Worm (Caenorhabditis elegans): Measurements from ENCODE around the gene ZC412.5.

Gene ZC412.5

DNA sequence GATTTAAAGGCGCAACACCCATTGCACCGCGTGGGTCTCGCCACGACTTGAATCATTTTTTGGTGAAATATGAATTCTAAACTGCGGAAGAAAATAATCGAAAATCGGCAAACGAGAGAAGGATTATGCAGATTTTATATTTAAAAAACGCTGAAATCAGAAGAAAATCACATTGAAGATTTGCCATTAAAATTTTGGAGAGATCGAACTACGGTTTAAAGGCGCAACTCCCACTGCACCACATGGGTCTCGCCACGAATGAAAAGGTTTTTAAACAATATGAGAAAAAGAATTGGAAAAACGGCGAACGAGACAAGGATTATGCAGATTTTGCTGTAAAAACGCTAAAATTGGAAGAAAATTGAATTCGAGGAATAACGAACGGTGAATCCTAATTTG is 42.5 kb downstream of the ZC412.5 start:
- TF ChIP-seq ceh-16 (tag; optimal IDR thresholded peaks at IDR 0.05) = no peak
- TF ChIP-seq egl-27 (tag; optimal IDR thresholded peaks at IDR 0.05) = no peak
- TF ChIP-seq ztf-4 (tag; optimal IDR thresholded peaks at IDR 0.05) = no peak
- TF ChIP-seq elt-1 (tag; optimal IDR thresholded peaks at IDR 0.05) = no peak
- TF ChIP-seq nhr-21 (tag; optimal IDR thresholded peaks at IDR 0.05) = no peak
- no peak for TF ChIP-seq gmeb-1 (tag; optimal IDR thresholded peaks at IDR 0.05)
- no peak for TF ChIP-seq nhr-23 (tag; optimal IDR thresholded peaks at IDR 0.05)
- no peak for TF ChIP-seq ztf-1 (GFP tag; conservative IDR thresholded peaks at IDR 0.05)
- no peak for TF ChIP-seq lin-11 (tag; optimal IDR thresholded peaks at IDR 0.05)
- no peak for TF ChIP-seq sem-4 (tag; optimal IDR thresholded peaks at IDR 0.05)
- TF ChIP-seq fos-1 (tag; optimal IDR thresholded peaks at IDR 0.05) = no peak
- TF ChIP-seq sma-9 (GFP tag; optimal IDR thresholded peaks at IDR 0.05) = no peak
- TF ChIP-seq sma-9 (tag; optimal IDR thresholded peaks at IDR 0.05) = no peak
- TF ChIP-seq ztf-11 (tag; optimal IDR thresholded peaks at IDR 0.05) = no peak

ce11 chrV:14832121-14832788 is 43.0 kb downstream of the ZC412.5 start:
- TF ChIP-seq nhr-129 (tag; optimal IDR thresholded peaks at IDR 0.05) (no peak), crh-2 (tag; optimal IDR thresholded peaks at IDR 0.05) (no peak), skn-1 (tag; optimal IDR thresholded peaks at IDR 0.05) (no peak), ztf-11 (tag; optimal IDR thresholded peaks at IDR 0.05) (no peak), sma-3 (GFP tag; optimal IDR thresholded peaks at IDR 0.05) (no peak), gmeb-1 (tag; optimal IDR thresholded peaks at IDR 0.05) (no peak), unc-55 (GFP tag; optimal IDR thresholded peaks at IDR 0.05) (peak; percentile 36), mab-5 (tag; optimal IDR thresholded peaks at IDR 0.05) (no peak), zag-1 (tag; optimal IDR thresholded peaks at IDR 0.05) (peak; percentile 36)

DNA sequence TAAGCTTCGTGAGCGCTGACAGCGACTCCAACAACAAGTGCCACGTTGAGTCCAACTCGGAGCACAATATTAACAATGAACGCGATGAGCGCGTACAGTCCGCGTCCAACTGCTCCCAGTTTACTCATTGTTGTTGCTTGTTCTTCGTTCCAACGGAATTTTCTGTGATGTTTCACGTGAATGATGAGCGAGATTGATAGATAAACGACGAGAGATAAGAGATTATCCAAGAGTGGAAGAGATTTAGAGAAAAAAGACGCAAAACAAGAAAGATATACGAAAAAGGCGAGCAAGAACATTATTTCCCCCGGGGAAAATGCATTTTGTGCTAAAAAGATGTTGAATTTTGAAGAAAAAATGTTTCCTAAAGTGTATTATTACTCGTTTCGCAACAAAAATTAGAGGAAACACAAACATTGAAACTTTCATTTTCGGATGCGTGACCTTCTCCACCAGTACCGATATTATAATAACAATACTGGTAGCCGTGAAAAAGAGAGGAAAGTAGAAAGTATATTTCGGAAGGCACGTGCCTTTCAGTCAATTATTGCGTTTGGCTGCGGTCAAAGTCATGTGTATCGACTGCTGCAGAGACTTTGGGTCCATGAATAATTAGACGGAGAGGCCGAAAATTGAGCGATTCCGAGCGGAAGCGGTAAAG is 43.7 kb downstream of the ZC412.5 start:
- TF ChIP-seq mbf-1 (tag; optimal IDR thresholded peaks at IDR 0.05) (no peak), blmp-1 (tag; optimal IDR thresholded peaks at IDR 0.05; ENCODE audit: insufficient read depth) (peak; percentile 2), nhr-12 (tag; optimal IDR thresholded peaks at IDR 0.05) (no peak), ztf-4 (tag; optimal IDR thresholded peaks at IDR 0.05) (peak; percentile 13), nhr-25 (tag; optimal IDR thresholded peaks at IDR 0.05) (peak; percentile 48), unc-55 (GFP tag; optimal IDR thresholded peaks at IDR 0.05) (no peak), lin-39 (tag; optimal IDR thresholded peaks at IDR 0.05) (no peak), ama-1 (optimal IDR thresholded peaks at IDR 0.05) (no peak), ZK546.5 (tag; optimal IDR thresholded peaks at IDR 0.05) (no peak), nhr-237 (tag; optimal IDR thresholded peaks at IDR 0.05) (no peak), ztf-1 (GFP tag; conservative IDR thresholded peaks at IDR 0.05) (no peak), nhr-23 (tag; optimal IDR thresholded peaks at IDR 0.05) (no peak), sem-4 (tag; optimal IDR thresholded peaks at IDR 0.05) (no peak), sma-3 (GFP tag; optimal IDR thresholded peaks at IDR 0.05) (no peak), lsy-2 (tag; optimal IDR thresholded peaks at IDR 0.05) (peak in 1 of 2 experiments; percentile 16), C34F6.9 (tag; optimal IDR thresholded peaks at IDR 0.05) (no peak), dmd-4 (tag; optimal IDR thresholded peaks at IDR 0.05) (no peak), nhr-77 (tag; optimal IDR thresholded peaks at IDR 0.05) (no peak), skn-1 (tag; optimal IDR thresholded peaks at IDR 0.05) (no peak), ceh-82 (tag; optimal IDR thresholded peaks at IDR 0.05) (no peak), F13H6.1 (tag; optimal IDR thresholded peaks at IDR 0.05) (no peak), sma-9 (GFP tag; optimal IDR thresholded peaks at IDR 0.05) (peak; percentile 69), sma-9 (tag; optimal IDR thresholded peaks at IDR 0.05) (no peak), Y55F3AM.14 (GFP tag; optimal IDR thresholded peaks at IDR 0.05) (peak; percentile 9), nhr-10 (tag; optimal IDR thresholded peaks at IDR 0.05) (no peak), nhr-11 (tag; optimal IDR thresholded peaks at IDR 0.05) (no peak), fos-1 (tag; optimal IDR thresholded peaks at IDR 0.05) (peak; percentile 1), peb-1 (tag; optimal IDR thresholded peaks at IDR 0.05) (no peak), mdl-1 (tag; optimal IDR thresholded peaks at IDR 0.05) (peak in 1 of 2 experiments; percentile 8), unc-62 (GFP tag; optimal IDR thresholded peaks at IDR 0.05) (no peak), nhr-129 (tag; optimal IDR thresholded peaks at IDR 0.05) (peak; percentile 22), nhr-21 (tag; optimal IDR thresholded peaks at IDR 0.05) (peak; percentile 7), mab-5 (tag; optimal IDR thresholded peaks at IDR 0.05) (peak; percentile 36), crh-2 (tag; optimal IDR thresholded peaks at IDR 0.05) (no peak)

All from whole organism, L2 larva.